Worm (Caenorhabditis elegans): ENCODE results near the gene irld-18.

- TF ChIP-seq ama-1 (optimal IDR thresholded peaks at IDR 0.05), result no peak
- TF ChIP-seq elt-2 (tag; optimal IDR thresholded peaks at IDR 0.05), result no peak
- no peak for TF ChIP-seq mep-1 (tag; optimal IDR thresholded peaks at IDR 0.05)
- no peak for TF ChIP-seq nhr-84 (tag; optimal IDR thresholded peaks at IDR 0.05)
- no peak for TF ChIP-seq lir-3 (tag; optimal IDR thresholded peaks at IDR 0.05; ENCODE audit: poor library complexity)
- no peak for TF ChIP-seq aly-2 (tag; optimal IDR thresholded peaks at IDR 0.05)
- no peak for TF ChIP-seq vab-15 (tag; optimal IDR thresholded peaks at IDR 0.05)
- no peak for TF ChIP-seq sox-4 (tag; optimal IDR thresholded peaks at IDR 0.05)
- no peak for TF ChIP-seq ces-1 (GFP tag; optimal IDR thresholded peaks at IDR 0.05)
These were observed 6.5 kb downstream of the irld-18 start, which contains the start of the genes Y57G11B.3 and Y57G11B.5 for ce11 chrIV:14574282-14574869.
